Worm (Caenorhabditis elegans): ENCODE results near the gene K11D12.6.

DNA sequence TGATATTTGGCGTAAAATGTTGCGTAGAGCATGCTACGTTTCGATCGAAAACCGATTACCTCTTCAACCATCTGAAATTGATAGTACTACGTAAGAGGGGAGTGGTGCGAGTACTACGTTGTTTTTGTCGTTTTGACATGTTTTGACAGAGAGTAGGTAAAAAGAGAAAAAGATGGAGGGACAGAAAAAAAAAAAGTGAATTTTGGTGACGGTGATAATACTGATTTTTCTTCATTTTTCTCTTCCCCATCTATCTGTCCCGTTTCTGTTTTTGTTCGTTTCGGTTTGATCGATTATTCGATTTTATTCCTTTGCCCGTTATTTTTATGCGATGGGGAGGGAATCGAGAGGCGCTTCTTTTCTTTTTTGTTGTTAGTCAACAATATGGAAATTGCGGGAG is 6.0 kb upstream of the K11D12.6 start, which contains the start of gene K11D12.8:
- TF ChIP-seq zim-3 (tag; optimal IDR thresholded peaks at IDR 0.05), result no peak
- no peak for TF ChIP-seq ets-4 (GFP tag; optimal IDR thresholded peaks at IDR 0.05)
- TF ChIP-seq Y53G8AR.9 (GFP tag; conservative IDR thresholded peaks at IDR 0.05), result no peak
- TF ChIP-seq ama-1 (optimal IDR thresholded peaks at IDR 0.05), result no peak
- TF ChIP-seq ama-1 (GFP tag; optimal IDR thresholded peaks at IDR 0.05), result no peak
